Worm (Caenorhabditis elegans) whole organism, L2 larva: ENCODE data around the gene npp-15.

Experiments used
- C34F6.9 ChIP-seq: fragments of 150-350 bp; optimal IDR thresholded peaks from 2 replicates; lab custom pipeline; 2014; ENCODE audit warnings: missing biosample characterization, missing genetic modification characterization
- F13H6.1 ChIP-seq: sonication (generic microtip); optimal IDR thresholded peaks from 2 replicates; lab custom pipeline; 2016; ENCODE audit warnings: missing genetic modification characterization, missing compliant biosample characterization
- R02D3.7 ChIP-seq: fragments of 150-350 bp; optimal IDR thresholded peaks from 2 replicates; lab custom pipeline; 2014; ENCODE audit warnings: missing biosample characterization, missing genetic modification characterization
- Y55F3AM.14 ChIP-seq: fragments of 200-800 bp; sonication (Bioruptor generic); optimal IDR thresholded peaks from 2 replicates; lab custom pipeline; 2018; ENCODE audit warnings: mild to moderate bottlenecking, missing genetic modification characterization, missing compliant biosample characterization
- ZK546.5 ChIP-seq: sonication (generic microtip); optimal IDR thresholded peaks from 2 replicates; lab custom pipeline; 2017; ENCODE audit warnings: missing biosample characterization, missing genetic modification characterization
- alr-1 ChIP-seq: fragments of 150-350 bp; optimal IDR thresholded peaks from 2 replicates; lab custom pipeline; 2014; ENCODE audit warnings: missing biosample characterization, missing genetic modification characterization
- aly-2 ChIP-seq: fragments of 150-350 bp; optimal IDR thresholded peaks from 2 replicates; lab custom pipeline; 2014; ENCODE audit warnings: missing biosample characterization, missing genetic modification characterization
- ama-1 ChIP-seq: fragments of 150-350 bp; optimal IDR thresholded peaks from 2 replicates; lab custom pipeline; 2018; ENCODE audit warnings: inconsistent platforms
- blmp-1 ChIP-seq: sonication (generic microtip); optimal IDR thresholded peaks from 2 replicates; lab custom pipeline; 2017; ENCODE audit warnings: missing genetic modification characterization, mild to moderate bottlenecking, missing compliant biosample characterization, antibody characterized with exemption, moderate library complexity; ENCODE audit not compliant: insufficient read depth
- crh-2 ChIP-seq: sonication (generic microtip); optimal IDR thresholded peaks from 2 replicates; lab custom pipeline; 2017; ENCODE audit warnings: missing biosample characterization, missing genetic modification characterization
- elt-1 ChIP-seq: fragments of 150-350 bp; optimal IDR thresholded peaks from 2 replicates; lab custom pipeline; 2014; ENCODE audit warnings: missing biosample characterization, missing genetic modification characterization
- elt-3 ChIP-seq: sonication (generic microtip); optimal IDR thresholded peaks from 2 replicates; lab custom pipeline; 2017; ENCODE audit warnings: missing biosample characterization, missing genetic modification characterization
- fos-1 ChIP-seq: fragments of 150-350 bp; optimal IDR thresholded peaks from 2 replicates; lab custom pipeline; 2014; ENCODE audit warnings: missing biosample characterization, missing genetic modification characterization
- gmeb-1 ChIP-seq: fragments of 150-350 bp; optimal IDR thresholded peaks from 2 replicates; lab custom pipeline; 2014; ENCODE audit warnings: missing biosample characterization, missing genetic modification characterization
- lin-11 ChIP-seq: fragments of 150-350 bp; sonication (generic microtip); optimal IDR thresholded peaks from 2 replicates; lab custom pipeline; 2014; ENCODE audit warnings: missing biosample characterization, missing genetic modification characterization, inconsistent platforms, mixed read lengths
- lin-13 ChIP-seq: fragments of 150-350 bp; optimal IDR thresholded peaks from 2 replicates; lab custom pipeline; 2014; ENCODE audit warnings: missing biosample characterization, missing genetic modification reagents, missing genetic modification characterization
- lin-39 ChIP-seq: fragments of 150-350 bp; optimal IDR thresholded peaks from 2 replicates; lab custom pipeline; 2014; ENCODE audit warnings: missing biosample characterization, missing genetic modification reagents, missing genetic modification characterization
- lsy-2 ChIP-seq, 2 experiments: fragments of 150-350 bp in 1 of 2; sonication (generic microtip) in 1 of 2; optimal IDR thresholded peaks; 2 replicates each; lab custom pipeline; 2014 to 2017; ENCODE audit warnings: missing biosample characterization in 2 of 2, missing genetic modification characterization in 2 of 2
- mab-5 ChIP-seq: fragments of 150-350 bp; optimal IDR thresholded peaks from 2 replicates; lab custom pipeline; 2014; ENCODE audit warnings: missing biosample characterization, missing genetic modification characterization
- mbf-1 ChIP-seq: sonication (generic microtip); optimal IDR thresholded peaks from 2 replicates; lab custom pipeline; 2017; ENCODE audit warnings: missing biosample characterization, missing genetic modification characterization
- mdl-1 ChIP-seq, 2 experiments: fragments of 150-350 bp in 1 of 2; sonication (generic microtip) in 1 of 2; optimal IDR thresholded peaks; 2 replicates each; lab custom pipeline; 2017; ENCODE audit warnings: missing biosample characterization in 2 of 2, missing genetic modification characterization in 2 of 2
- nhr-10 ChIP-seq: sonication (generic microtip); optimal IDR thresholded peaks from 2 replicates; lab custom pipeline; 2017; ENCODE audit warnings: missing biosample characterization, missing genetic modification characterization
- nhr-11 ChIP-seq: fragments of 150-350 bp; optimal IDR thresholded peaks from 2 replicates; lab custom pipeline; 2014; ENCODE audit warnings: missing biosample characterization, missing genetic modification characterization
- nhr-12 ChIP-seq: fragments of 150-350 bp; optimal IDR thresholded peaks from 2 replicates; lab custom pipeline; 2014; ENCODE audit warnings: missing biosample characterization, missing genetic modification characterization
- nhr-129 ChIP-seq: fragments of 150-350 bp; optimal IDR thresholded peaks from 2 replicates; lab custom pipeline; 2014; ENCODE audit warnings: missing biosample characterization, missing genetic modification characterization
- nhr-21 ChIP-seq: fragments of 150-350 bp; optimal IDR thresholded peaks from 2 replicates; lab custom pipeline; 2014; ENCODE audit warnings: missing biosample characterization, missing genetic modification characterization
- nhr-25 ChIP-seq: fragments of 150-350 bp; sonication (generic microtip); optimal IDR thresholded peaks from 3 replicates; lab custom pipeline; 2014; ENCODE audit warnings: missing biosample characterization, missing genetic modification characterization
- nhr-6 ChIP-seq: fragments of 150-350 bp; optimal IDR thresholded peaks from 2 replicates; lab custom pipeline; 2014; ENCODE audit warnings: missing biosample characterization, missing genetic modification characterization
- nhr-77 ChIP-seq: fragments of 150-350 bp; optimal IDR thresholded peaks from 2 replicates; lab custom pipeline; 2014; ENCODE audit warnings: missing biosample characterization, missing genetic modification characterization
- sma-3 ChIP-seq: sonication (generic microtip); optimal IDR thresholded peaks from 2 replicates; lab custom pipeline; 2016; ENCODE audit warnings: missing genetic modification reagents, missing genetic modification characterization, missing compliant biosample characterization
- sma-9 ChIP-seq, 2 experiments: fragments of 150-350 bp in 1 of 2; sonication (generic microtip) in 1 of 2; optimal IDR thresholded peaks; 2 replicates each; lab custom pipeline; 2014 to 2016; ENCODE audit warnings: missing genetic modification characterization in 2 of 2, mild to moderate bottlenecking in 1 of 2, missing biosample characterization in 1 of 2, missing compliant biosample characterization in 1 of 2, missing genetic modification reagents in 1 of 2, moderate library complexity in 1 of 2
- snpc-4 ChIP-seq: fragments of 150-350 bp; optimal IDR thresholded peaks from 2 replicates; lab custom pipeline; 2014; ENCODE audit warnings: missing biosample characterization, missing genetic modification characterization
- unc-39 ChIP-seq: fragments of 150-350 bp; optimal IDR thresholded peaks from 2 replicates; lab custom pipeline; 2014; ENCODE audit warnings: missing biosample characterization, missing genetic modification characterization
- unc-55 ChIP-seq: fragments of 150-350 bp; sonication (generic microtip); optimal IDR thresholded peaks from 3 replicates; lab custom pipeline; 2014; ENCODE audit warnings: missing biosample characterization, missing genetic modification reagents, missing genetic modification characterization
- unc-62 ChIP-seq: fragments of 150-350 bp; optimal IDR thresholded peaks from 2 replicates; lab custom pipeline; 2014; ENCODE audit warnings: missing biosample characterization, missing genetic modification reagents, missing genetic modification characterization
- zag-1 ChIP-seq: fragments of 150-350 bp; optimal IDR thresholded peaks from 2 replicates; lab custom pipeline; 2014; ENCODE audit warnings: missing biosample characterization, missing genetic modification characterization
- ztf-11 ChIP-seq: sonication (generic microtip); optimal IDR thresholded peaks from 2 replicates; lab custom pipeline; 2017; ENCODE audit warnings: missing biosample characterization, missing genetic modification characterization
- ztf-4 ChIP-seq: fragments of 150-350 bp; optimal IDR thresholded peaks from 2 replicates; lab custom pipeline; 2014; ENCODE audit warnings: missing biosample characterization, missing genetic modification characterization

The npp-15 gene

DNA sequence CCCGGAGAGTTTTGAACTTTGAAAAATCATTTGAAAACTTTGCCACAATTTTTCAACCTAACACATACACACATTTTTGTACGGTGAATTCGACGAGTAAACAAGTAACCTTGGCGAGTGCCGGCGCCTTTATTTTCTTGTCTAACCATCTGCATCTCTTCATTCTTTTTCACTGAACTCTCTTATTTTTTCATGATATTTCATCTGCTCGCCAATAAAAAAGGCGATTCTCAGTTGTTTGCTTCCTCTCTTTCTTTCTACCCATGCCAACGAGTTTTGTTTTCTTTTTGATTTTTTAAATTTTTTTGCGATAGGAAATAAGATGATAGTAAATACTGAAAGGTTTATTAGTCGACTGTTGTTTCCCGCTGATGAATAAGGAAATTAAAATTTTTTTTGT, 49.9 kb downstream of the npp-15 start (continued):
- no peak for TF ChIP-seq aly-2 (tag; lab: Kevin White, UChicago)
- peak; percentile 65 for TF ChIP-seq C34F6.9 (tag; lab: Kevin White, UChicago)
- peak; percentile 66 for TF ChIP-seq nhr-25 (tag; lab: Kevin White, UChicago)
- no peak for TF ChIP-seq unc-39 (tag; lab: Kevin White, UChicago)
- TF ChIP-seq sma-3 (GFP tag; lab: Kevin White, UChicago), result peak; percentile 84
- TF ChIP-seq unc-62, result no peak
- no peak for TF ChIP-seq zag-1 (tag; lab: Kevin White, UChicago)
- peak; percentile 42 for TF ChIP-seq sma-9 (GFP tag; optimal IDR thresholded peaks at IDR 0.05; lab: Kevin White, UChicago)
- TF ChIP-seq sma-9 (tag; optimal IDR thresholded peaks at IDR 0.05; lab: Kevin White, UChicago), result no peak
- no peak for TF ChIP-seq ama-1 (lab: Kevin White, UChicago)
- TF ChIP-seq lin-11 (tag; lab: Kevin White, UChicago), result no peak
- TF ChIP-seq Y55F3AM.14, result no peak
- TF ChIP-seq nhr-6 (tag; lab: Kevin White, UChicago), result no peak
- TF ChIP-seq nhr-21, result no peak
- no peak for TF ChIP-seq snpc-4 (tag; lab: Kevin White, UChicago)

DNA sequence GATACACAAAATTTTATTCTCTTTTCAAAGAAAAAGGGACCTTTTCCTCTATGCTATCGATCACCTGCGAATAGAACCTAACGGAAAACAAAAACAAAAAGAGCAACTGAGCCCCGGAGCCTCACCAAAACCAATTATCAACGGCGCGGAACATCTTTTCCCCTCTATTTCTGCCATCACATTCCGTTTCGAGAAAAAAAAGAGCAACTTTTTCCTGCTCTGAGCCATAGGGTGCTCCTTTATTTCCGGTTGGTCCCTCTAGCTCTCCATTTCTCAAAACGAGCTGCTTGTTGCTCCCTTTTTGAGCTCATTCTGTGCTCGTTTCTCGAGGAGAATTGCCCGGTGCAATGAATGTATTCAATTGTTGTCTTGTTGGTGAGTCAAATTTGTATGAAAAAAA, 50.8 kb downstream of the npp-15 start, which contains the start of gene clp-1:
Gene clp-1 (plus strand): TSS at position 301 of the 400 bp plus-strand sequence.
- TF ChIP-seq nhr-77 (tag; lab: Kevin White, UChicago) (no peak), nhr-129 (tag; lab: Kevin White, UChicago) (no peak), nhr-25 (tag; lab: Kevin White, UChicago) (no peak), ama-1 (lab: Kevin White, UChicago) (no peak), nhr-10 (tag; lab: Kevin White, UChicago) (no peak), lin-39 (tag; lab: Kevin White, UChicago) (no peak), nhr-11 (no peak), elt-3 (tag; lab: Kevin White, UChicago) (no peak), unc-55 (GFP tag; lab: Kevin White, UChicago) (no peak), elt-1 (tag; lab: Kevin White, UChicago) (no peak), blmp-1 (tag; lab: Kevin White, UChicago) (no peak), snpc-4 (tag; lab: Kevin White, UChicago) (no peak), zag-1 (tag; lab: Kevin White, UChicago) (no peak), nhr-12 (no peak), ZK546.5 (tag; lab: Kevin White, UChicago) (no peak), crh-2 (tag; lab: Kevin White, UChicago) (no peak), C34F6.9 (tag; lab: Kevin White, UChicago) (no peak), aly-2 (tag; lab: Kevin White, UChicago) (no peak)

DNA sequence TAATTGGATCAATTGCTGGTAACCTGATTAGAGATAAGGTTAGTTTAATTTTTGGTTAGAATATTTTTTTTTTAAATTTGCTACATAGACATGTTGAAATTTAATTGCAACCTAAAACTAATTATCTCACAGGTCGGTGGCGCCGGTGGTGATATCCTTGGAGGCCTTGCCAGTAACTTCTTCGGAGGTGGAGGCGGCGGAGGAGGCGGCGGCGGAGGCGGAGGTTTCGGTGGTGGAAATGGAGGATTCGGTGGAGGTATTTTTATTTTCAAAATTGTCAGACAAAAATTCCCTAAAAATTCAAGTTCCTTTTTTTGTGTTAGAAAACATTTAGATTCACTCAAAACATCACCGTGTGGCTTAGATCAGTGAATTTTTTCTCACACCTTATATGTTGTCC, 52.4 kb downstream of the npp-15 start:
- TF ChIP-seq ztf-11 (no peak), alr-1 (tag; lab: Kevin White, UChicago) (no peak), nhr-21 (no peak), Y55F3AM.14 (no peak), mbf-1 (no peak), mab-5 (tag; lab: Kevin White, UChicago) (no peak), snpc-4 (tag; lab: Kevin White, UChicago) (no peak), gmeb-1 (tag; lab: Kevin White, UChicago) (no peak), nhr-129 (tag; lab: Kevin White, UChicago) (no peak), F13H6.1 (tag; lab: Kevin White, UChicago) (no peak), lin-11 (tag; lab: Kevin White, UChicago) (no peak), elt-1 (tag; lab: Kevin White, UChicago) (no peak), lsy-2 (tag; optimal IDR thresholded peaks at IDR 0.05; lab: Kevin White, UChicago) (no peak), lin-13 (GFP tag; lab: Kevin White, UChicago) (no peak)

DNA sequence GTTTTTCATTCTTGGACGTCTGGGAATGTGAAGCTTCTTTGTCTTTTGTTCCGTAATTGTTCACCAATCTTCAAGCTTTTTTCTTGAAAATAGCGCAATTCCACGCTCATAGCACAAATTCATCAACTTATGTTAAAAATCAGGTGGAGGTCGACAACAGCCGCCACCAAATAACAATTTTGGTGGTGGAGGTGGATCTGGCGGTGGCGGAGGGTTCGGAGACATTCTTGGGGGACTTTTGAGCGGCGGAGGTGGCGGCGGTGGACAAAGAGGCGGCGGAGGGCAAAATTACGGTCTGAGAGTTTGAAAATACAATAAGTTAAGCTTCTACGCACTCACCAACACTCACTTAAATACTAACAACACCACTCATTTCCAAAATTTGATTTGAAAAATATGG, 53.1 kb downstream of the npp-15 start:
- no peak for TF ChIP-seq gmeb-1 (tag; lab: Kevin White, UChicago)
- TF ChIP-seq lsy-2 (tag; optimal IDR thresholded peaks at IDR 0.05; lab: Kevin White, UChicago), result no peak
- no peak for TF ChIP-seq lin-11 (tag; lab: Kevin White, UChicago)
- no peak for TF ChIP-seq alr-1 (tag; lab: Kevin White, UChicago)
- no peak for TF ChIP-seq fos-1 (tag; lab: Kevin White, UChicago)
- TF ChIP-seq nhr-10 (tag; lab: Kevin White, UChicago), result no peak
- no peak for TF ChIP-seq ZK546.5 (tag; lab: Kevin White, UChicago)
- no peak for TF ChIP-seq crh-2 (tag; lab: Kevin White, UChicago)
- TF ChIP-seq F13H6.1 (tag; lab: Kevin White, UChicago), result no peak
- TF ChIP-seq mdl-1 (tag; optimal IDR thresholded peaks at IDR 0.05; lab: Kevin White, UChicago), result no peak
- TF ChIP-seq ztf-11, result no peak
- TF ChIP-seq R02D3.7 (tag; lab: Kevin White, UChicago), result no peak
- no peak for TF ChIP-seq lin-39 (tag; lab: Kevin White, UChicago)
- no peak for TF ChIP-seq C34F6.9 (tag; lab: Kevin White, UChicago)
- no peak for TF ChIP-seq ztf-4 (tag; lab: Kevin White, UChicago)
